Fruit fly (Drosophila melanogaster) whole organism, embryonic: ENCODE results near the gene CG5910.

Experiments
- Aef1 ChIP-seq: fragments of 200-800 bp; sonication (Bioruptor generic); IDR thresholded peaks from 3 replicates; pipeline ENCODE4 v1.3.6; 2022; ENCODE audit warnings: missing biosample characterization, missing genetic modification characterization
- CG10431 ChIP-seq: fragments of 200-800 bp; sonication (Bioruptor generic); optimal IDR thresholded peaks from 3 replicates; lab custom pipeline; 2018; ENCODE audit warnings: missing biosample characterization, mild to moderate bottlenecking, missing genetic modification characterization
- CG11504 ChIP-seq: fragments of 200-800 bp; sonication (Bioruptor generic); optimal IDR thresholded peaks from 3 replicates; lab custom pipeline; 2019; ENCODE audit warnings: missing biosample characterization, mild to moderate bottlenecking, missing genetic modification characterization, moderate library complexity
- CG15696 ChIP-seq: fragments of 200-800 bp; sonication (Bioruptor generic); optimal IDR thresholded peaks from 2 replicates; lab custom pipeline; 2019; ENCODE audit warnings: missing biosample characterization, mild to moderate bottlenecking, missing genetic modification characterization, moderate library complexity
- CG1603 ChIP-seq: fragments of 200-800 bp; sonication (Bioruptor generic); optimal IDR thresholded peaks from 2 replicates; lab custom pipeline; 2019; ENCODE audit warnings: missing biosample characterization, mild to moderate bottlenecking, missing genetic modification characterization, moderate library complexity
- CG17359 ChIP-seq: fragments of 200-800 bp; sonication (Bioruptor generic); optimal IDR thresholded peaks from 3 replicates; lab custom pipeline; 2018; ENCODE audit warnings: missing biosample characterization, mild to moderate bottlenecking, missing genetic modification characterization, moderate library complexity
- CG18011 ChIP-seq: fragments of 200-800 bp; sonication (Bioruptor generic); optimal IDR thresholded peaks from 2 replicates; lab custom pipeline; 2017; ENCODE audit warnings: missing biosample characterization, missing genetic modification characterization, mild to moderate bottlenecking, moderate library complexity, missing genotype
- CG18764 ChIP-seq: fragments of 200-800 bp; sonication (Bioruptor generic); optimal IDR thresholded peaks from 3 replicates; lab custom pipeline; 2016; ENCODE audit warnings: missing biosample characterization, missing genetic modification characterization
- CG2129 ChIP-seq: fragments of 200-800 bp; sonication (Bioruptor generic); IDR thresholded peaks from 2 replicates; pipeline ENCODE4 v1.3.6; 2022; ENCODE audit warnings: missing biosample characterization, missing genetic modification characterization; ENCODE audit not compliant: partially characterized antibody
- CG31365 ChIP-seq: fragments of 200-800 bp; sonication (Bioruptor generic); optimal IDR thresholded peaks from 2 replicates; lab custom pipeline; 2018; ENCODE audit warnings: missing biosample characterization, mild to moderate bottlenecking, missing genetic modification characterization
- CG32772 ChIP-seq: fragments of 200-800 bp; sonication (Bioruptor generic); IDR thresholded peaks from 2 replicates; pipeline ENCODE4 v1.3.6; 2022; ENCODE audit warnings: missing biosample characterization, missing genetic modification characterization
- CG33213 ChIP-seq: fragments of 200-800 bp; sonication (Bioruptor generic); optimal IDR thresholded peaks from 3 replicates; lab custom pipeline; 2016; ENCODE audit warnings: missing biosample characterization, missing genetic modification characterization
- CG3407 ChIP-seq: fragments of 200-800 bp; sonication (Bioruptor generic); optimal IDR thresholded peaks from 2 replicates; lab custom pipeline; 2018; ENCODE audit warnings: missing biosample characterization, mild to moderate bottlenecking, missing genetic modification characterization
- CG3995 ChIP-seq: fragments of 200-800 bp; sonication (Bioruptor generic); optimal IDR thresholded peaks from 3 replicates; lab custom pipeline; 2016; ENCODE audit warnings: missing biosample characterization, missing genetic modification characterization
- CG4360 ChIP-seq: fragments of 200-800 bp; sonication (Bioruptor generic); IDR thresholded peaks from 2 replicates; pipeline ENCODE4 v1.3.6; 2022; ENCODE audit warnings: missing biosample characterization, missing genetic modification characterization
- CG4424 ChIP-seq: fragments of 200-800 bp; sonication (Bioruptor generic); optimal IDR thresholded peaks from 3 replicates; lab custom pipeline; 2016; ENCODE audit warnings: missing biosample characterization, missing genetic modification characterization
- CG5245 ChIP-seq: fragments of 200-800 bp; sonication (Bioruptor generic); optimal IDR thresholded peaks from 3 replicates; lab custom pipeline; 2016; ENCODE audit warnings: missing biosample characterization, missing genetic modification characterization
- CG6254 ChIP-seq: fragments of 200-800 bp; sonication (Bioruptor generic); optimal IDR thresholded peaks from 3 replicates; lab custom pipeline; 2017; ENCODE audit warnings: mild to moderate bottlenecking, missing biosample characterization, missing genetic modification reagents, missing genetic modification characterization
- CG6854 ChIP-seq: fragments of 200-800 bp; sonication (Bioruptor generic); optimal IDR thresholded peaks from 3 replicates; lab custom pipeline; 2017; ENCODE audit warnings: missing biosample characterization, mild to moderate bottlenecking, missing genetic modification characterization
- CG8089 ChIP-seq: fragments of 200-800 bp; sonication (Bioruptor generic); optimal IDR thresholded peaks from 3 replicates; lab custom pipeline; 2016; ENCODE audit warnings: missing biosample characterization, missing genetic modification characterization
- CG8478 ChIP-seq: fragments of >200 bp; optimal IDR thresholded peaks from 2 replicates; lab custom pipeline; 2018
- CoRest ChIP-seq: fragments of 200-800 bp; sonication (Bioruptor generic); optimal IDR thresholded peaks from 3 replicates; lab custom pipeline; 2018; ENCODE audit warnings: missing biosample characterization, mild to moderate bottlenecking, missing genetic modification characterization, moderate library complexity
- HHEX ChIP-seq: fragments of 200-800 bp; sonication (Bioruptor generic); optimal IDR thresholded peaks from 3 replicates; lab custom pipeline; 2017; ENCODE audit warnings: missing biosample characterization, mild to moderate bottlenecking, missing genetic modification characterization, missing genetic modification reagents
- Meics ChIP-seq: fragments of 200-800 bp; sonication (Bioruptor generic); optimal IDR thresholded peaks from 2 replicates; lab custom pipeline; 2017; ENCODE audit warnings: missing biosample characterization, mild to moderate bottlenecking, missing genetic modification characterization
- Mes4 ChIP-seq: fragments of 200-800 bp; sonication (Bioruptor generic); optimal IDR thresholded peaks from 2 replicates; lab custom pipeline; 2016; ENCODE audit warnings: missing biosample characterization, missing genetic modification characterization
- NFAT ChIP-seq: fragments of 200-800 bp; sonication (Bioruptor generic); IDR thresholded peaks from 2 replicates; pipeline ENCODE4 v1.3.6; 2022; ENCODE audit warnings: missing biosample characterization, missing genetic modification characterization
- Nf-YB ChIP-seq: fragments of 200-800 bp; sonication (Bioruptor generic); optimal IDR thresholded peaks from 3 replicates; lab custom pipeline; 2019; ENCODE audit warnings: missing biosample characterization, mild to moderate bottlenecking, missing genetic modification characterization, moderate library complexity
- Rfx ChIP-seq: fragments of 200-800 bp; sonication (Bioruptor generic); IDR thresholded peaks from 2 replicates; pipeline ENCODE4 v1.3.6; 2022; ENCODE audit warnings: missing biosample characterization, missing genetic modification characterization
- Stat92E ChIP-seq, 3 experiments: fragments of >200 bp in 2 of 3; fragments of 200-800 bp in 1 of 3; sonication (Bioruptor generic) in 1 of 3; optimal IDR thresholded peaks; 2 replicates each; lab custom pipeline; 2017 to 2019; ENCODE audit warnings: missing biosample characterization in 3 of 3, missing genetic modification characterization in 3 of 3, mild to moderate bottlenecking in 1 of 3, moderate library complexity in 1 of 3
- Tbp ChIP-seq: fragments of >200 bp; optimal IDR thresholded peaks from 2 replicates; lab custom pipeline; 2018; ENCODE audit warnings: missing biosample characterization, missing genetic modification characterization
- ab ChIP-seq: fragments of 200-800 bp; sonication (Bioruptor generic); optimal IDR thresholded peaks from 2 replicates; lab custom pipeline; 2016; ENCODE audit warnings: missing biosample characterization, missing genetic modification characterization
- chif ChIP-seq, 2 experiments: fragments of 200-800 bp; sonication (Bioruptor generic); optimal IDR thresholded peaks; 3 replicates each; lab custom pipeline; 2016; ENCODE audit warnings: missing biosample characterization in 2 of 2, missing genetic modification characterization in 2 of 2
- ci ChIP-seq: fragments of 200-800 bp; sonication (Bioruptor generic); IDR thresholded peaks from 3 replicates; pipeline ENCODE4 v1.3.6; 2022; ENCODE audit warnings: missing biosample characterization, missing genetic modification characterization
- dimm ChIP-seq: fragments of 200-800 bp; sonication (Bioruptor generic); IDR thresholded peaks from 2 replicates; pipeline ENCODE4 v1.3.6; 2022; ENCODE audit warnings: missing biosample characterization, missing genetic modification characterization
- ewg ChIP-seq: fragments of 200-800 bp; sonication (Bioruptor generic); optimal IDR thresholded peaks from 3 replicates; lab custom pipeline; 2017; ENCODE audit warnings: mild to moderate bottlenecking, missing biosample characterization, missing genetic modification reagents, missing genetic modification characterization
- gcm2 ChIP-seq: fragments of 200-800 bp; sonication (Bioruptor generic); optimal IDR thresholded peaks from 2 replicates; lab custom pipeline; 2016; ENCODE audit warnings: missing biosample characterization, missing genetic modification characterization
- gfzf ChIP-seq: fragments of 200-800 bp; sonication (Bioruptor generic); optimal IDR thresholded peaks from 2 replicates; lab custom pipeline; 2016; ENCODE audit warnings: missing biosample characterization, mild to moderate bottlenecking, missing genetic modification characterization, moderate library complexity
- hth ChIP-seq: fragments of >200 bp; optimal IDR thresholded peaks from 2 replicates; lab custom pipeline; 2017; ENCODE audit warnings: inconsistent platforms
- kay ChIP-seq: fragments of 200-800 bp; sonication (Bioruptor generic); optimal IDR thresholded peaks from 2 replicates; lab custom pipeline; 2016; ENCODE audit warnings: missing biosample characterization, missing genetic modification characterization
- mld ChIP-seq: fragments of 200-800 bp; sonication (Bioruptor generic); IDR thresholded peaks from 3 replicates; pipeline ENCODE4 v1.3.6; 2022; ENCODE audit warnings: missing biosample characterization, missing genetic modification characterization; ENCODE audit not compliant: partially characterized antibody
- pho ChIP-seq: fragments of 200-800 bp; sonication (Bioruptor generic); optimal IDR thresholded peaks from 2 replicates; lab custom pipeline; 2016; ENCODE audit warnings: missing biosample characterization, missing genetic modification characterization
- pros ChIP-seq: fragments of 200-800 bp; sonication (Bioruptor generic); optimal IDR thresholded peaks from 3 replicates; lab custom pipeline; 2019; ENCODE audit warnings: missing biosample characterization, mild to moderate bottlenecking, missing genetic modification characterization, moderate library complexity
- psq ChIP-seq: fragments of 200-800 bp; sonication (Bioruptor generic); optimal IDR thresholded peaks from 2 replicates; lab custom pipeline; 2017; ENCODE audit warnings: missing biosample characterization, missing genetic modification characterization
- pum ChIP-seq: fragments of 200-800 bp; sonication (Bioruptor generic); optimal IDR thresholded peaks from 2 replicates; lab custom pipeline; 2016; ENCODE audit warnings: missing biosample characterization, missing genetic modification characterization
- sd ChIP-seq: fragments of 200-800 bp; sonication (Bioruptor generic); optimal IDR thresholded peaks from 3 replicates; lab custom pipeline; 2018; ENCODE audit warnings: missing biosample characterization, mild to moderate bottlenecking, missing genetic modification characterization, moderate library complexity
- stc ChIP-seq: fragments of 200-800 bp; sonication (Bioruptor generic); IDR thresholded peaks from 2 replicates; pipeline ENCODE4 v1.3.6; 2022; ENCODE audit warnings: missing biosample characterization, missing genetic modification characterization
- stwl ChIP-seq: fragments of 200-800 bp; sonication (Bioruptor generic); optimal IDR thresholded peaks from 3 replicates; lab custom pipeline; 2018; ENCODE audit warnings: missing biosample characterization, mild to moderate bottlenecking, missing genetic modification characterization, moderate library complexity
- unc-4 ChIP-seq: fragments of 200-800 bp; sonication (Bioruptor generic); IDR thresholded peaks from 2 replicates; pipeline ENCODE4 v1.3.6; 2022; ENCODE audit warnings: missing biosample characterization, missing genetic modification characterization; ENCODE audit not compliant: partially characterized antibody
- vfl ChIP-seq: fragments of 200-800 bp; sonication (Bioruptor generic); optimal IDR thresholded peaks from 2 replicates; lab custom pipeline; 2016; ENCODE audit warnings: missing biosample characterization, missing genetic modification characterization

Gene CG5910

dm6 chr3L:20405971-20406948 is 36.0 kb upstream of the CG5910 start (continued):
- TF ChIP-seq Tbp (GFP tag; lab: Kevin White, UChicago) = no peak
- TF ChIP-seq CG1603 = peak; percentile 9
- TF ChIP-seq CG17359 (tag; lab: Kevin White, UChicago) = no peak
- TF ChIP-seq NFAT (GFP tag; lab: Robert Waterston, UW) = no peak
- peak; percentile 11 for TF ChIP-seq CG15696
- no peak for TF ChIP-seq hth
- peak; percentile 8 for TF ChIP-seq Meics (GFP tag; lab: Kevin White, UChicago)
- TF ChIP-seq CG32772 (GFP tag; lab: Robert Waterston, UW) = no peak
- no peak for TF ChIP-seq pros (GFP tag; lab: Kevin White, UChicago)
- TF ChIP-seq ci (GFP tag; lab: Robert Waterston, UW) = peak; percentile 40; the same call in 1 of the 3 replicates
- TF ChIP-seq CG18764 (GFP tag; lab: Kevin White, UChicago) = no peak
- TF ChIP-seq HHEX (GFP tag; lab: Kevin White, UChicago) = no peak
- no peak for TF ChIP-seq Mes4 (GFP tag; lab: Kevin White, UChicago)
- TF ChIP-seq kay (GFP tag; lab: Kevin White, UChicago) = no peak
- no peak for TF ChIP-seq pum (GFP tag; lab: Kevin White, UChicago)
- no peak for TF ChIP-seq CG18011 (GFP tag; lab: Kevin White, UChicago)
- TF ChIP-seq unc-4 = no peak
- TF ChIP-seq ewg = no peak
- no peak for TF ChIP-seq vfl (GFP tag; lab: Kevin White, UChicago)
- no peak for TF ChIP-seq dimm (GFP tag; lab: Robert Waterston, UW)
- TF ChIP-seq CG8478 (lab: Kevin White, UChicago) = no peak
- TF ChIP-seq stwl = no peak
- no peak for TF ChIP-seq psq
- TF ChIP-seq Aef1 (GFP tag; lab: Robert Waterston, UW) = no peak
- no peak for TF ChIP-seq ab (GFP tag; lab: Kevin White, UChicago)
- peak; percentile 3 for TF ChIP-seq CG11504
- TF ChIP-seq CG3995 = no peak
- TF ChIP-seq CoRest (tag; lab: Kevin White, UChicago) = no peak
- TF ChIP-seq CG3407 (GFP tag; lab: Kevin White, UChicago) = no peak
- TF ChIP-seq CG8089 (GFP tag; lab: Kevin White, UChicago) = no peak
- TF ChIP-seq CG4424 (GFP tag; lab: Kevin White, UChicago) = no peak
- TF ChIP-seq Stat92E (GFP tag; optimal IDR thresholded peaks at IDR 0.05; lab: Kevin White, UChicago) = no peak
- TF ChIP-seq CG4360 (GFP tag; lab: Robert Waterston, UW) = no peak
- no peak for TF ChIP-seq chif (GFP tag; optimal IDR thresholded peaks at IDR 0.05; lab: Kevin White, UChicago)
- peak; percentile 33 for TF ChIP-seq CG6254 (GFP tag; lab: Kevin White, UChicago)
- no peak for TF ChIP-seq CG2129
- TF ChIP-seq gfzf = no peak
- no peak for TF ChIP-seq mld (GFP tag; lab: Robert Waterston, UW)
- no peak for TF ChIP-seq CG5245
- TF ChIP-seq Nf-YB (GFP tag; lab: Kevin White, UChicago) = no peak
- TF ChIP-seq CG31365 = no peak
- no peak; the same call in 1 of the 2 replicates for TF ChIP-seq Rfx
- no peak for TF ChIP-seq CG6854 (GFP tag; lab: Kevin White, UChicago)
- no peak for TF ChIP-seq CG33213 (GFP tag; lab: Kevin White, UChicago)
- no peak for TF ChIP-seq sd (tag; lab: Kevin White, UChicago)
- TF ChIP-seq stc (GFP tag; lab: Robert Waterston, UW) = no peak
- no peak for TF ChIP-seq pho (GFP tag; lab: Kevin White, UChicago)
- TF ChIP-seq CG10431 (GFP tag; lab: Kevin White, UChicago) = no peak
- no peak for TF ChIP-seq gcm2 (GFP tag; lab: Kevin White, UChicago)
